Fruit fly (Drosophila melanogaster): ENCODE results near the gene CG6154.

The CG6154 gene

DNA sequence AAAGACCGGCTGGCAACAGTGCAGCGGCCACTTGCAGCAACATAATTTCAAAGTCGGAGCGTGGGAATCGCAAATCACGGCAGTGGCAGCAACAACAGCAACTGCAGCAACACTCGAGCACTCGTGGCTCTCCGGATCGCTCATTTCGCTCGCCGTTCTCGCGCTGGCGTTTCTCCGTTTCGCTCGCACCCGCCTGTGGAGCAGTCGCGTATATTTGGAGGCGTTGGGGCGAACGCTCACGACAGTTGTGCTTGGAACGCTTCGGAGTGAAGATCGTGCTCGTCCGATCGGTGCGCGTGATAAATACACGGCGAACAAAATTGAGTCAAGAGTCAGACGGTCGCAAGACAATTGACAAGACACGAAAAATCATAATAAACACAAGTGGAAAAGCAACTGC lies 32.4 kb upstream of the CG6154 start, which contains the start of gene CG12290 (continued):
- TF ChIP-seq TFAM (GFP tag; optimal IDR thresholded peaks at IDR 0.05) (no peak), CG6689 (GFP tag; IDR thresholded peaks at IDR 0.05) (0 out of 2 replicates have a peak, but pooled peaks have one; percentile 12), CG4854 (GFP tag; optimal IDR thresholded peaks at IDR 0.05) (no peak), CG6791 (GFP tag; IDR thresholded peaks at IDR 0.05; ENCODE audit: partially characterized antibody) (no peak), inv (GFP tag; IDR thresholded peaks at IDR 0.05; ENCODE audit: partially characterized antibody) (peak; percentile 13; the same call in 1 of the 2 replicates), wdn (GFP tag; IDR thresholded peaks at IDR 0.05) (no peak), Scr (GFP tag; IDR thresholded peaks at IDR 0.05; ENCODE audit: partially characterized antibody) (peak; percentile 32), CG3163 (GFP tag; optimal IDR thresholded peaks at IDR 0.05) (peak; percentile 31), CG2116 (GFP tag; optimal IDR thresholded peaks at IDR 0.05) (no peak), BEAF-32 (GFP tag; optimal IDR thresholded peaks at IDR 0.05) (no peak), CG12659 (GFP tag; optimal IDR thresholded peaks at IDR 0.05) (peak; percentile 13), CG6765 (GFP tag; optimal IDR thresholded peaks at IDR 0.05) (no peak), CG15696 (tag; optimal IDR thresholded peaks at IDR 0.05) (no peak), ham (GFP tag; IDR thresholded peaks at IDR 0.05) (no peak), sisA (GFP tag; IDR thresholded peaks at IDR 0.05) (no peak), fd96Cb (tag; optimal IDR thresholded peaks at IDR 0.05) (no peak), disco-r (GFP tag; optimal IDR thresholded peaks at IDR 0.05) (no peak), CG13424 (tag; optimal IDR thresholded peaks at IDR 0.05) (no peak), knrl (GFP tag; IDR thresholded peaks at IDR 0.05; ENCODE audit: partially characterized antibody) (no peak), ara (GFP tag; IDR thresholded peaks at IDR 0.05) (no peak), CG12744 (GFP tag; optimal IDR thresholded peaks at IDR 0.05) (no peak), Optix (GFP tag; IDR thresholded peaks at IDR 0.05) (no peak; the same call in 2 of the 3 replicates), p53 (GFP tag; optimal IDR thresholded peaks at IDR 0.05) (no peak), ro (GFP tag; IDR thresholded peaks at IDR 0.05) (no peak), CG11723 (GFP tag; optimal IDR thresholded peaks at IDR 0.05) (no peak), CG2712 (tag; optimal IDR thresholded peaks at IDR 0.05) (no peak), CG14710 (tag; optimal IDR thresholded peaks at IDR 0.05) (no peak), caup (GFP tag; optimal IDR thresholded peaks at IDR 0.05; ENCODE audit: severe bottlenecking) (peak; percentile 50), zf30C (GFP tag; optimal IDR thresholded peaks at IDR 0.05) (no peak), ssp (GFP tag; IDR thresholded peaks at IDR 0.05) (no peak), Dfd (GFP tag; optimal IDR thresholded peaks at IDR 0.05) (no peak), Ets65A (GFP tag) (no peak), ato (GFP tag; IDR thresholded peaks at IDR 0.05; ENCODE audit: partially characterized antibody) (peak; percentile 52; the same call in 1 of the 2 replicates), Drgx (GFP tag; IDR thresholded peaks at IDR 0.05) (peak; percentile 64), Fer3 (tag; optimal IDR thresholded peaks at IDR 0.05) (no peak), sug (tag; optimal IDR thresholded peaks at IDR 0.05) (peak; percentile 22), Deaf1 (tag; optimal IDR thresholded peaks at IDR 0.05) (peak; percentile 87), toy (GFP tag; IDR thresholded peaks at IDR 0.05) (no peak), Nf-YC (tag; optimal IDR thresholded peaks at IDR 0.05) (no peak), CG6654 (GFP tag; optimal IDR thresholded peaks at IDR 0.05) (no peak), Rfx (GFP tag; IDR thresholded peaks at IDR 0.05) (peak; percentile 60), dati (GFP tag; IDR thresholded peaks at IDR 0.05) (no peak), CG42726 (GFP tag; IDR thresholded peaks at IDR 0.05; ENCODE audit: partially characterized antibody) (peak; percentile 48; the same call in 1 of the 2 replicates), CG8944 (GFP tag; optimal IDR thresholded peaks at IDR 0.05) (no peak), dmrt99B (tag; optimal IDR thresholded peaks at IDR 0.05) (peak; percentile 25), fd102C (GFP tag; optimal IDR thresholded peaks at IDR 0.05) (no peak), ac (GFP tag; optimal IDR thresholded peaks at IDR 0.05) (no peak), scrt (GFP tag; optimal IDR thresholded peaks at IDR 0.05) (no peak), slbo (GFP tag; IDR thresholded peaks at IDR 0.05) (no peak), GATAe (GFP tag; conservative IDR thresholded peaks at IDR 0.05) (no peak), z (GFP tag; IDR thresholded peaks at IDR 0.05) (peak; percentile 74; the same call in 2 of the 3 replicates)

Data from whole organism, embryonic.